Worm (Caenorhabditis elegans): ENCODE data around the gene pat-3.

- TF ChIP-seq lsy-2 (tag; optimal IDR thresholded peaks at IDR 0.05) (no peak), nhr-10 (tag; optimal IDR thresholded peaks at IDR 0.05) (no peak), ZK546.5 (tag; optimal IDR thresholded peaks at IDR 0.05) (no peak), snpc-4 (tag; optimal IDR thresholded peaks at IDR 0.05) (no peak), elt-1 (tag; optimal IDR thresholded peaks at IDR 0.05) (no peak), nhr-12 (tag; optimal IDR thresholded peaks at IDR 0.05) (no peak), unc-62 (GFP tag; optimal IDR thresholded peaks at IDR 0.05) (no peak), ceh-82 (tag; optimal IDR thresholded peaks at IDR 0.05) (no peak)
Observed at ce11 chrIII:3931423-3931822, 17.5 kb upstream of the pat-3 start, which contains the start of gene F37A8.2.

All from whole organism, L2 larva.